Fruit fly (Drosophila melanogaster) whole organism: ENCODE measurements around the gene CG10973.

ENCODE experiments used
- CG8478 ChIP-seq: fragments of >200 bp; optimal IDR thresholded peaks from 2 replicates; lab custom pipeline; 2018; ENCODE audit warnings: inconsistent platforms
- Dll ChIP-seq: fragments of >200 bp; optimal IDR thresholded peaks from 2 replicates; lab custom pipeline; 2017
- EcR ChIP-seq, 2 experiments: fragments of >200 bp; optimal IDR thresholded peaks; 2 replicates each; lab custom pipeline; 2017; ENCODE audit warnings: missing biosample characterization in 2 of 2, missing genetic modification characterization in 2 of 2, missing genetic modification reagents in 2 of 2
- pan ChIP-seq: fragments of >200 bp; optimal IDR thresholded peaks from 2 replicates; lab custom pipeline; 2017
- psq ChIP-seq: fragments of >200 bp; optimal IDR thresholded peaks from 2 replicates; lab custom pipeline; 2017
- usp ChIP-seq: fragments of >200 bp; optimal IDR thresholded peaks from 2 replicates; lab custom pipeline; 2017; ENCODE audit warnings: missing biosample characterization, missing genetic modification characterization, mixed read lengths

Gene CG10973

DNA sequence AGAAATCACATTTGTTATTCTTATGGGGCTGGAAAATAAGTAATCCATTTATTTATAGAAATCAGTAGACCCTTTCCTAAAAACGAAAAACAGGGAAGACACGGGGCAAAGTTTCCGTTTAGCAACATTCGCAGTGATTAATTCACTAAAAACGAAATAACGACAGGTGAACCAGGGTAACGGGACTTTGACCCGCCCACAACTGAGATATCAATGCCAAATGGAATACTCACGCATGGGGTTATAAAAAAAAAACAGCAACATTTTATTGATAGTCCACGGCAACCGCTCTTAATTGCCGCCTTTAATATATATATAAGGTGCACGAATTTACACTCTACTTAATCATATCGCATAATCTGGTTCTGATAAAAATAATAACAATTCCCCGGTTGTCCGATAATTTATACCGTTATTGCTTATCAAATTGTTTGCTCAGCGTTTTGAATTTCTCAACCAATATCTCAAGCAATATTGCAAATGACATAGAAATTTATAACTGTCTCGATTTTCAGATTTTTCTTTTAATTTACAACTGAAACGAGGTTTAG lies 37.2 kb upstream of the CG10973 start:
- TF ChIP-seq pan (lab: Kevin White, UChicago), result no peak
- no peak for TF ChIP-seq psq
- TF ChIP-seq Dll (lab: Kevin White, UChicago), result no peak
- no peak for TF ChIP-seq CG8478
- TF ChIP-seq usp, result no peak
- TF ChIP-seq EcR (GFP tag; optimal IDR thresholded peaks at IDR 0.05; lab: Kevin White, UChicago), result no peak

DNA sequence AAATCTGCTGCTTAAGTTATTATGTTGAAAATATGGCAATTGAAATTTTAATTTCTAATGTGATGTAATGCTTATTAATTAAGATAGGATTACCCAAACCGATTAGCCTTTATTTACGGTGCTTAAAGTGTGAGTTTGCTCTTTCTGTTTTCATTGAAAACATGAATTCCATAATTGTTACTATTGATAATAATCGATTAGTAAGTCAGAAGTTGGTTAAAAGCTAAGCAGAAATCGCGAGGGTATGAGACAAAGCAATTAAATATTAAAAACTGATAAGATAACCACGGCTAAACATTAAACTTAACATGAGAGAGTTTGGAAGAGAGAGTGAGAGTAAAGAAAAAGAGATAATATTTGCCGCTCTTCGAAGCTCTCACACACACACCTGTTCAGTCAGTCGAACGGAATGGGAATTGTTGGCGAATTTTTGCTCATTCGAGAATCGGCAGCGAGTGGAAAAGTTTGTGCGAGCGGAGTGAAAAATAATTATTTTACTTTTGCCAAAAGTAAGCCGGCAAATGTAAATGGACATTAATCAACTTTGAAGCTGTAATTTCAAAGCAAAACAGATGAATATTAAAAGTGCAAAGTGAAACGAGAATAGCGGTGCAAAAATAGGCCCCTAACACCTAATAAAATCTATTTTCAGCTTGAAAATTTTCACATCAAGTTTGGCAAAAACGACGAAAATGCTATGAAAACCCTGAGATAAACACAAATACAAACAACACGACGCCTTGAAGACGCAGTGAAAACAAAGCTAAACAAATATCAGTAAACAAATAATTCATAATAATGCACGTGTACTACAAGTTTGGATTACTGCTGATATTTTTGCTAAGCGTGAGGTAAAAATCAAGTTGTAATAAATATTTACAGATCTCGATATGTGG lies 36.5 kb upstream of the CG10973 start:
- no peak for TF ChIP-seq usp
- TF ChIP-seq EcR (GFP tag; optimal IDR thresholded peaks at IDR 0.05; lab: Kevin White, UChicago), result no peak
- TF ChIP-seq psq, result no peak
- no peak for TF ChIP-seq CG8478
- TF ChIP-seq Dll (lab: Kevin White, UChicago), result no peak
- TF ChIP-seq pan (lab: Kevin White, UChicago), result no peak

DNA sequence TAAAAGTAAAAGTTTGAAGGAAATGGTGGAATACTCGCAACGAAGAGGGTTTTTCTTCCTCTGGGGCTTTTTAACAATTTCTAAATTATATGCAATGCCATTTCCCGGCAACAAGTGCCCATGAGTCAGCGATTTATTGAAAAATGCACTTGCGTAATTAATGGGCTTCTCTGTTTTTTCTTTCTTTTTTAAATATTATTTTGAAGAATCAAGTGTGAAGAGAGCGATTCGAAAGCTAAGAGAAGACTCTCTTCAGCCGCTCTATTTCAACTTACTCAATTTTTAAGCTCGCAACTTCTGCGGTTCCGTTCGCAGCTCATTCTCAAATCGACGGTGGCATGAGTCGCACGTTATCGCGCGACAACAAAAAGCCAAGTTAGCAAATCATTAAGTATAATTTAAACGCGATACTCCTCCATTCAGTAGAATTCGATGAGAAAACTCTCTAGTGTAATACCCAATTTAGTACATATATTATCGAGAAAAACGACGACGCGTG lies 35.4 kb upstream of the CG10973 start, which contains the start of gene CG42709:
Gene CG42709 (plus strand): TSS at position 318 of the 499 bp plus-strand sequence.
- TF ChIP-seq pan (lab: Kevin White, UChicago) (no peak), usp (no peak), psq (no peak), EcR (GFP tag; optimal IDR thresholded peaks at IDR 0.05; lab: Kevin White, UChicago) (no peak), Dll (lab: Kevin White, UChicago) (no peak), CG8478 (no peak)

DNA sequence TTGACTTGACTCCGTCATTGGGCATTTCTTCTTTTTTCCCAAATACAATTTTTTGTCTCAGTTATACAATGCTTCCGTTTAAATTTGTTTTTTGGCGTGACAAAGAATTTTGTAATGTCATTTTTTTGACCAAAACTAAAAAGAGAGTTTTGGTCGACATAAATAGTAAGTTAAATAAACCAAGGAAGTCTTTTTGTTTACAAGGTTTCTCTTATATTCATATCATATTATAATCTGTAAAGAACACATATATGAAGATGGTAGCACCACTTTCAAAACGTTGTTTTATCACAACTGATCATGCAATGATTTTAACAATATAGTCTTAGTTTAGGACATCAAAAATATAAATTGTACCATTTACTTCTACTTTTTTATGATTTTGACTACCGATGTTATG lies 26.4 kb upstream of the CG10973 start, which contains the start of the genes CG10969 and CG17666:
Gene CG10969 (minus strand): TSS at position 101 of the 400 bp plus-strand sequence.
Gene CG17666 (plus strand): TSS at position 329 of the 400 bp plus-strand sequence.
- TF ChIP-seq psq (no peak), pan (lab: Kevin White, UChicago) (no peak), EcR (GFP tag; optimal IDR thresholded peaks at IDR 0.05; lab: Kevin White, UChicago) (no peak), CG8478 (no peak), Dll (lab: Kevin White, UChicago) (no peak), usp (no peak)

DNA sequence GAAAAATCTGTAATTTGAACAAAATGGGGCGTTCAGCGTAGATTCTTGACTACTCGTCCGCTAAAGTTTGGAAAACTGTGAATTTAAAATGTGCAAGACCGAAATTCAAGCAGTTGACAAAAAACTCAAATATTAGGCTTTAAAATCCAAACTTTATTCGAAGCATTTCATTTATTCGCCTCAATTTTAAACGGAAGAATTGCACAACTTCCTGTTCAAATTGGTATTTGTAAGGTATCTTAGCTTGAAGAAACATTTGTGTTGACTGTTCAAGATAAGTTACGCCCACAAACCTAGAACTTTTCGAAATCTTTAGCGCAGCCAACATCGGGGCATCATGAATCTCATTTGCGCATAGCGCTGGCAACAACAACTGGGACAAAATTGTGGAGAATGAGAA lies 24.0 kb upstream of the CG10973 start, which contains the start of gene CG32106:
Gene CG32106 (minus strand): TSS at position 101 of the 400 bp plus-strand sequence.
- TF ChIP-seq usp, result no peak
- TF ChIP-seq EcR (GFP tag; optimal IDR thresholded peaks at IDR 0.05; lab: Kevin White, UChicago), result no peak
- TF ChIP-seq CG8478, result no peak

DNA sequence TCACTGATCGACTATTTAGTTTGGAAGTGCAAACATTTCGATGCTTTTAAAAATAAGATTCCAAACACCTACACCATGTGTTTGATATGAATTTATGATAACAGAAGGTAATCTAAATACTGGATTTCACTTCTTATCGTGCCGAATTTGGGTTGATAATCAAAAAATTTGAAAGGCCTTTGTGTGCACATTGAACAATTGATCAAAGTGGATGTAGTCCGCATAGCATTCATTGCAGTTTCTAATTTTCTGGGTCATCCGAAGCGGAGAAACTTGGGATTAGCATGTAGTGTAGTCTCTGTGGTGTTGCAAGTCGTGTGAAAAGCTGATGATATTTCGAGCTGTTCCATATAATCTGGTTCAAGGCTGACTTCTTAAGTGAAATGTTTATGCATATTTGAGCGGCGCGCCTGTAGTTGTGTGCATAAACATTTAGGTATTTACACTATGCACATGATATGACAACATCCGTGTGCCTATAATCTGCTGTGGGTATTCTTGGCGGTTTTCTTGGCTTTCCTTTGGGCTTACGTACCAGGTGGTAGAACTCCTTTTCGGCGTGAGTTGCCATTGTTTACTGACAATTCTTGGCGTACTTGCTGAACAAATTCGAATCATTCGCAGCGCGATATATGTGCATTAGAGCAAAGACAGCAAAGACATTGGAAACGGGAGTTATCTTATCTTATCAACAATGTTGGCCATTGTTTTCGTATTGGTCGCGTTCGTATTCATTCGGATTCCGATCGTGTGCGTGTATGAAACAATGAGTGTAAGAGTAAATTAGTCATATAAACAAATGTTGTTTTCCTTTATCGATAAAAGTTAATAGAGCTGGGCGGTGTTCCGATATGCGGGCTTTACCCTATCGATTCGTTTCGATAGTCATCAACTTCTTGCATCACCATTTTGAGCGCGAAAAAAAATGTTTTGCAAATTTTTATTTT lies 18.4 kb upstream of the CG10973 start, which contains the start of gene Hip1:
Gene Hip1 (minus strand): TSS at position 834 of the 947 bp plus-strand sequence.
- TF ChIP-seq psq (no peak), pan (lab: Kevin White, UChicago) (no peak), Dll (lab: Kevin White, UChicago) (no peak), EcR (GFP tag; optimal IDR thresholded peaks at IDR 0.05; lab: Kevin White, UChicago) (no peak), CG8478 (no peak), usp (no peak)

DNA sequence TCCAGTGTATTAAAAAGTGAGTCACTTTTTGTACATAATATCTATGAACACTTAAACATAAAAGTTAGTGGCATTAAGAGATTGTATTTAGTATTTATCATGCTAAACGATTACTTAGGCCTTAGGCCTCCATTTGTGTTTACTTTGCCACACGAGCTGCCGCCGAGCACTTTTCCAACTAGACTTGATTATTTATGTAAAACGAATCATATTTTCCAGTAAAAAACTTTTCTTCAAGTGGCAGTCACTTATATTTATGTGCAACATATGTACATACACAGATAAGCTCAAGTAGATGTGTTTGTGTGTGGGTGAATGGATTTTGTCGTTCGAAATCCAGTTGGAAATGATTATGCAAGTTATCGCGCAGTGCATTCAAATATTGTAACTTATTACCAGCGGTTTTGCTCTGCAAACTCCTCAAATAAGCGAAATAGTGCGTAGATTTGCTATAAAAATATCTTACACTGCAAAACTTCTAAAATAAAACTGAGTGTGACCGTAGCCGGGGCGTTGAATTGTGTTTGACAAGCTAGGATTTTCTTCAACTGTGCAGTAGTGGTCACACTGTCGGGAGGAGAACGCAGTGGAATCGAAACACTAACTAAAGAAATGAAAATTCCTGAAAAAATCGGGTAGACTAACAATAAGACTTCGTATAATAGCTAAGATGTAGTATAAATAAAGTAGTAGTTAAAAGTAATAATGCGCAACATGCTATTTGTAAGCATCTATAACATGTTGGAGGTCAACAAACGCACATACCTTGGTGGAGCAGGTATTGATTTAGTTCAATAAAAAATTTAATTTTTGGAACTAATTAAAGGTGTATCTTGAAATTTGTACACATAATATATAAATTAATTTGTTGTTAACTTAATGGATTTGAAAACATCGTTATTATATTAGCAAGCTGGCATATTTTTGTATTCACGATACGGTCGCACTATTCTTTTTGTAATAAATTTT lies 4.7 kb downstream of the CG10973 start, which contains the start of the genes Klc and CG10984:
Gene Klc (minus strand): TSS at position 490 of the 969 bp plus-strand sequence.
Gene CG10984 (plus strand): TSS at position 553 of the 969 bp plus-strand sequence.
- no peak for TF ChIP-seq CG8478

DNA sequence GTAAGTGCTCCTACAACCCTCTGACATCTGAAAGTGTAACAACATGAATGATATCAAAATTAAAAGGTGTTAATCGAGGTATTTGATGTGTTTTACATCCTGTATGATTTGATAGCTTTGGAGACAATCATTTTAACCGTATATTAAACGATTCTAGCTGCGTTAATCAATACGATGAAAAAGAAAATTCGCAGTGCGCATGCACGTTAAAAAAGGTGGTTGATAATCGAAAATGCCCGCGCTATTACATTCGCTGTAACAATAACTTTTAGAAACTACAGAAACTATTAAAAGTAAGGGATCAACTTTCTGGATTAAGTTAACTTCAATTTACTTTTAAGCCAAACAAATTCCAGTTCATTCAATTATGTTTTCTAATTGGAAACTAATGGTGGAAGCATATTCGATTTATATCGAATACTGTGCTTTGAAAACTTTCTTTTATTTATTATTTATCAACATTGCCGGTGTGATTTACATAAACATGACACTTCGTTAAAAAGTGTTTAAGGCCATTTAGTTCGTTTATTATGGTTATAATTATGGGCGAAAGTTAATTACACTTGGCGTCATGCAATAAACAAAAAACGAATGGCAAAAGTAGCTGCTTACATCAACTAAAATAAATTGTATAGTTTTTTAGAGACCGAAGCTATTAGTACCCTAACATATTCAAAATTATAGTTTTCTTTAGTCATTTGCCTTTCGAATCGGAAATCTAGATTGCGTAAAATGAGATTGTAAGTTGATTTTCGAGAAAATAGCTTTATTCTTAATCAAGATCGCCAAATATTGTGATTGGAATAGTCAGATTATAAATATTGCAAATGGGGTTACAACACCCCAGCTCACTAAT lies 5.6 kb downstream of the CG10973 start:
- TF ChIP-seq pan (lab: Kevin White, UChicago) (no peak), Dll (lab: Kevin White, UChicago) (no peak), EcR (GFP tag; optimal IDR thresholded peaks at IDR 0.05; lab: Kevin White, UChicago) (no peak), CG8478 (no peak), usp (no peak), psq (no peak)

DNA sequence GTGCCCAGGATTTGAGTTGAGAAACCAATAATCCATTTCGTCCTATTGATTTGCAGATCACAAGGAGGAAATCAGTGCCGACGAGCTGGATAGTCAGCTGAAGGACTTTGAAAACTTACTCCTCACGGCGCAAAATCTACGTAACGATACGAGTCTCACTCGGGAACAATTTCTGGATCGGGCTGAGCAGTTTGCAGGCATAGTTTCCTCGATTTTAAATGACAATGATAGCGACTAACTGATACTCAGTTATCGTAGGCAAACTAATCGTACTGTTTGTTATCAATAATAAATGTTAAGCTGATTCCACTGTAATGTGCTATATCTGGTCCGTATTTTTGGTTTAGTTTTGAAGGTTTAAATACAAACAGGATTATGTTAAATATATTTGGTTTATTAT lies 8.3 kb downstream of the CG10973 start:
- TF ChIP-seq pan (lab: Kevin White, UChicago) (no peak), EcR (GFP tag; optimal IDR thresholded peaks at IDR 0.05; lab: Kevin White, UChicago) (no peak), usp (no peak), psq (no peak), Dll (lab: Kevin White, UChicago) (no peak), CG8478 (no peak)
